Worm (Caenorhabditis elegans) whole organism, L3 larva: ENCODE measurements around the gene grld-1.

Experiments used
- R02D3.7 ChIP-seq: fragments of 150-350 bp; optimal IDR thresholded peaks from 2 replicates; lab custom pipeline; 2014; ENCODE audit warnings: missing biosample characterization, missing genetic modification characterization
- ZK546.5 ChIP-seq: sonication (generic microtip); optimal IDR thresholded peaks from 2 replicates; lab custom pipeline; 2017; ENCODE audit warnings: missing biosample characterization, missing genetic modification characterization
- ceh-28 ChIP-seq: fragments of 150-350 bp; optimal IDR thresholded peaks from 2 replicates; lab custom pipeline; 2014; ENCODE audit warnings: missing biosample characterization, missing genetic modification reagents, missing genetic modification characterization
- ceh-82 ChIP-seq: fragments of 150-350 bp; optimal IDR thresholded peaks from 2 replicates; lab custom pipeline; 2014; ENCODE audit warnings: missing biosample characterization, missing genetic modification characterization
- ceh-9 ChIP-seq: sonication (generic microtip); optimal IDR thresholded peaks from 2 replicates; lab custom pipeline; 2018; ENCODE audit warnings: missing biosample characterization, missing genetic modification characterization
- daf-12 ChIP-seq: fragments of 150-350 bp; optimal IDR thresholded peaks from 2 replicates; lab custom pipeline; 2014; ENCODE audit warnings: missing biosample characterization, missing genetic modification reagents, missing genetic modification characterization
- egl-27 ChIP-seq: sonication (generic microtip); optimal IDR thresholded peaks from 4 replicates; lab custom pipeline; 2017; ENCODE audit warnings: missing biosample characterization, missing genetic modification reagents, missing genetic modification characterization
- egl-5 ChIP-seq: fragments of 150-350 bp; optimal IDR thresholded peaks from 2 replicates; lab custom pipeline; 2017; ENCODE audit warnings: missing biosample characterization, missing genetic modification reagents, missing genetic modification characterization, inconsistent platforms
- elt-1 ChIP-seq: fragments of 150-350 bp; optimal IDR thresholded peaks from 2 replicates; lab custom pipeline; 2014; ENCODE audit warnings: missing biosample characterization, missing genetic modification characterization
- elt-2 ChIP-seq: sonication (generic microtip); optimal IDR thresholded peaks from 2 replicates; lab custom pipeline; 2016; ENCODE audit warnings: missing genetic modification reagents, mild to moderate bottlenecking, missing genetic modification characterization, missing compliant biosample characterization
- elt-3 ChIP-seq, 3 experiments: fragments of 150-350 bp in 1 of 3; sonication (generic microtip) in 2 of 3; optimal IDR thresholded peaks; 2 replicates in 2 of 3; 4 replicates in 1 of 3; lab custom pipeline; 2014 to 2017; ENCODE audit warnings: missing biosample characterization in 3 of 3, missing genetic modification characterization in 3 of 3
- eor-1 ChIP-seq, 2 experiments: fragments of 150-350 bp; optimal IDR thresholded peaks; 2 replicates each; lab custom pipeline; 2014 to 2018; ENCODE audit warnings: missing biosample characterization in 2 of 2, missing genetic modification characterization in 2 of 2
- fkh-10 ChIP-seq: sonication (generic microtip); optimal IDR thresholded peaks from 2 replicates; lab custom pipeline; 2017; ENCODE audit warnings: missing biosample characterization, missing genetic modification reagents, missing genetic modification characterization
- fkh-2 ChIP-seq: fragments of 150-350 bp; optimal IDR thresholded peaks from 2 replicates; lab custom pipeline; 2014; ENCODE audit warnings: missing biosample characterization, missing genetic modification reagents, missing genetic modification characterization
- fos-1 ChIP-seq: fragments of 150-350 bp; optimal IDR thresholded peaks from 2 replicates; lab custom pipeline; 2014; ENCODE audit warnings: missing biosample characterization, missing genetic modification characterization
- hmg-11 ChIP-seq: sonication (generic microtip); optimal IDR thresholded peaks from 2 replicates; lab custom pipeline; 2016; ENCODE audit warnings: missing genetic modification characterization, missing compliant biosample characterization
- jun-1 ChIP-seq: fragments of 150-350 bp; optimal IDR thresholded peaks from 2 replicates; lab custom pipeline; 2014; ENCODE audit warnings: missing biosample characterization, missing genetic modification reagents, missing genetic modification characterization
- lin-15B ChIP-seq: fragments of 150-350 bp; optimal IDR thresholded peaks from 2 replicates; lab custom pipeline; 2014; ENCODE audit warnings: missing biosample characterization, missing genetic modification characterization
- lin-39 ChIP-seq: fragments of 150-350 bp; optimal IDR thresholded peaks from 2 replicates; lab custom pipeline; 2018; ENCODE audit warnings: missing biosample characterization, missing genetic modification reagents, missing genetic modification characterization
- mml-1 ChIP-seq: fragments of 150-350 bp; sonication (generic microtip); optimal IDR thresholded peaks from 3 replicates; lab custom pipeline; 2014; ENCODE audit warnings: missing biosample characterization, missing genetic modification characterization
- nfya-1 ChIP-seq: sonication (generic microtip); optimal IDR thresholded peaks from 2 replicates; lab custom pipeline; 2017; ENCODE audit warnings: missing genetic modification characterization, mild to moderate bottlenecking, missing compliant biosample characterization, antibody characterized with exemption, moderate library complexity; ENCODE audit not compliant: insufficient read depth
- nhr-11 ChIP-seq: fragments of 150-350 bp; optimal IDR thresholded peaks from 2 replicates; lab custom pipeline; 2014; ENCODE audit warnings: missing biosample characterization, missing genetic modification characterization
- nhr-12 ChIP-seq: fragments of 150-350 bp; optimal IDR thresholded peaks from 2 replicates; lab custom pipeline; 2014; ENCODE audit warnings: missing biosample characterization, missing genetic modification characterization
- nhr-23 ChIP-seq: fragments of 150-350 bp; optimal IDR thresholded peaks from 2 replicates; lab custom pipeline; 2014; ENCODE audit warnings: missing biosample characterization, missing genetic modification reagents, missing genetic modification characterization
- nhr-25 ChIP-seq: sonication (generic microtip); optimal IDR thresholded peaks from 2 replicates; lab custom pipeline; 2017; ENCODE audit warnings: missing biosample characterization, missing genetic modification characterization
- nhr-28 ChIP-seq: fragments of 150-350 bp; optimal IDR thresholded peaks from 2 replicates; lab custom pipeline; 2014; ENCODE audit warnings: missing biosample characterization, missing genetic modification characterization
- nhr-43 ChIP-seq: sonication (generic microtip); optimal IDR thresholded peaks from 2 replicates; lab custom pipeline; 2016; ENCODE audit warnings: mild to moderate bottlenecking, missing genetic modification characterization, missing compliant biosample characterization; ENCODE audit not compliant: poor library complexity, severe bottlenecking
- nhr-67 ChIP-seq: fragments of 150-350 bp; optimal IDR thresholded peaks from 2 replicates; lab custom pipeline; 2014; ENCODE audit warnings: missing biosample characterization, missing genetic modification characterization
- nhr-76 ChIP-seq: fragments of 150-350 bp; sonication (generic microtip); optimal IDR thresholded peaks from 5 replicates; lab custom pipeline; 2014; ENCODE audit warnings: missing biosample characterization, missing genetic modification characterization
- nhr-77 ChIP-seq: fragments of 150-350 bp; optimal IDR thresholded peaks from 2 replicates; lab custom pipeline; 2014; ENCODE audit warnings: missing biosample characterization, missing genetic modification characterization
- pha-4 ChIP-seq: fragments of 150-350 bp; optimal IDR thresholded peaks from 2 replicates; lab custom pipeline; 2014; ENCODE audit warnings: missing biosample characterization, missing genetic modification reagents, missing genetic modification characterization
- pqm-1 ChIP-seq: fragments of 150-350 bp; optimal IDR thresholded peaks from 2 replicates; lab custom pipeline; 2017; ENCODE audit warnings: missing biosample characterization, missing genetic modification characterization, inconsistent platforms
- sea-2 ChIP-seq: fragments of 150-350 bp; sonication (generic microtip); optimal IDR thresholded peaks from 4 replicates; lab custom pipeline; 2014; ENCODE audit warnings: missing biosample characterization, missing genetic modification reagents, missing genetic modification characterization
- snpc-4 ChIP-seq: fragments of 150-350 bp; optimal IDR thresholded peaks from 2 replicates; lab custom pipeline; 2014; ENCODE audit warnings: missing biosample characterization, missing genetic modification characterization
- unc-39 ChIP-seq: sonication (generic microtip); optimal IDR thresholded peaks from 4 replicates; lab custom pipeline; 2017; ENCODE audit warnings: missing biosample characterization, missing genetic modification characterization
- zag-1 ChIP-seq: fragments of 150-350 bp; optimal IDR thresholded peaks from 2 replicates; lab custom pipeline; 2014; ENCODE audit warnings: missing biosample characterization, missing genetic modification characterization
- ztf-11 ChIP-seq: fragments of 150-350 bp; optimal IDR thresholded peaks from 2 replicates; lab custom pipeline; 2014; ENCODE audit warnings: missing biosample characterization, missing genetic modification characterization
- ztf-4 ChIP-seq: fragments of 150-350 bp; optimal IDR thresholded peaks from 2 replicates; lab custom pipeline; 2014; ENCODE audit warnings: missing biosample characterization, missing genetic modification characterization

Gene grld-1

ce11 chrIV:125881-126781, at the start of gene grld-1, which contains the start of gene cox-6C:
TSS of gene grld-1 (minus strand) at chrIV:125931.
TSS of gene cox-6C (plus strand) at chrIV:126731.
- TF ChIP-seq R02D3.7 (tag; lab: Kevin White, UChicago) (peak; percentile 4), egl-5 (tag; lab: Kevin White, UChicago) (peak; percentile 61), mml-1 (tag; lab: Kevin White, UChicago) (no peak), pqm-1 (peak; percentile 17), ztf-11 (tag; lab: Kevin White, UChicago) (no peak), fkh-2 (tag; lab: Kevin White, UChicago) (no peak), nfya-1 (tag; lab: Kevin White, UChicago) (peak; percentile 77), nhr-76 (tag; lab: Kevin White, UChicago) (no peak), elt-1 (no peak), egl-27 (tag; lab: Kevin White, UChicago) (no peak), snpc-4 (tag; lab: Kevin White, UChicago) (peak; percentile 64), sea-2 (GFP tag; lab: Kevin White, UChicago) (no peak), lin-15B (tag; lab: Kevin White, UChicago) (peak; percentile 60), elt-3 (tag; optimal IDR thresholded peaks at IDR 0.05; lab: Kevin White, UChicago) (no peak), ceh-82 (tag; lab: Kevin White, UChicago) (no peak), fkh-10 (GFP tag; lab: Kevin White, UChicago) (peak; percentile 1), nhr-23 (tag; lab: Kevin White, UChicago) (peak; percentile 19), hmg-11 (tag; lab: Kevin White, UChicago) (peak; percentile 53), nhr-12 (no peak), nhr-11 (tag; lab: Kevin White, UChicago) (no peak), pha-4 (tag; lab: Kevin White, UChicago) (peak; percentile 60), jun-1 (tag; lab: Kevin White, UChicago) (no peak), elt-2 (tag; lab: Kevin White, UChicago) (peak; percentile 38), nhr-25 (tag; lab: Kevin White, UChicago) (peak; percentile 28), unc-39 (no peak), ceh-28 (tag; lab: Kevin White, UChicago) (peak; percentile 63), lin-39 (tag; lab: Kevin White, UChicago) (peak; percentile 27)

ce11 chrIV:174115-174514, 48.4 kb upstream of the grld-1 start:
- TF ChIP-seq ztf-11 (tag; lab: Kevin White, UChicago) (no peak), nfya-1 (tag; lab: Kevin White, UChicago) (no peak), zag-1 (tag; lab: Kevin White, UChicago) (no peak), jun-1 (tag; lab: Kevin White, UChicago) (no peak), nhr-43 (tag; lab: Kevin White, UChicago) (no peak), eor-1 (tag; optimal IDR thresholded peaks at IDR 0.05; lab: Kevin White, UChicago) (no peak), nhr-12 (no peak), elt-2 (tag; lab: Kevin White, UChicago) (no peak), nhr-11 (tag; lab: Kevin White, UChicago) (no peak), daf-12 (tag; lab: Kevin White, UChicago) (no peak), egl-5 (tag; lab: Kevin White, UChicago) (no peak), egl-27 (tag; lab: Kevin White, UChicago) (no peak), nhr-67 (tag; lab: Kevin White, UChicago) (no peak), fos-1 (tag; lab: Kevin White, UChicago) (no peak)

ce11 chrIV:172990-173389, 47.3 kb upstream of the grld-1 start:
- TF ChIP-seq elt-2 (tag; lab: Kevin White, UChicago) (no peak), fkh-10 (GFP tag; lab: Kevin White, UChicago) (no peak), nhr-77 (tag; lab: Kevin White, UChicago) (no peak), ztf-4 (tag; lab: Kevin White, UChicago) (no peak), elt-3 (tag; optimal IDR thresholded peaks at IDR 0.05; lab: Kevin White, UChicago) (no peak), elt-1 (no peak), nhr-28 (tag; lab: Kevin White, UChicago) (no peak), jun-1 (tag; lab: Kevin White, UChicago) (no peak), nfya-1 (tag; lab: Kevin White, UChicago) (no peak), ZK546.5 (tag; lab: Kevin White, UChicago) (no peak), nhr-67 (tag; lab: Kevin White, UChicago) (no peak), ceh-82 (tag; lab: Kevin White, UChicago) (no peak), ceh-9 (tag; lab: Kevin White, UChicago) (no peak), lin-15B (tag; lab: Kevin White, UChicago) (no peak), zag-1 (tag; lab: Kevin White, UChicago) (no peak)
- TF ChIP-seq, all 47 proteins: peak for 0
